Worm (Caenorhabditis elegans): ENCODE data around the gene fbxa-32.

- TF ChIP-seq ama-1 (optimal IDR thresholded peaks at IDR 0.05) (no peak), tbx-11 (GFP tag; IDR thresholded peaks at IDR 0.05) (no peak)
These were observed 37.9 kb downstream of the fbxa-32 start for ce11 chrIII:1231186-1231585.
